ENCODE assay signal across 1 worm cellular context in genomic region chrV:19449544-19449943, ce11.
TF ChIP-seq lines count a peak whose summit lies in the region.

TSS of gene M04C3.5 (plus strand) at chrV:19449733.

TF ChIP-seq in whole organism, L4 larva, 104 proteins besides CTCF, POLR2A, EP300 and RAD21 (continued from another document):
- no peak for TF ChIP-seq nhr-10 (tag; optimal IDR thresholded peaks at IDR 0.05; lab: Kevin White, UChicago)
- TF ChIP-seq Y5F2A.4 (GFP tag; optimal IDR thresholded peaks at IDR 0.05; lab: Kevin White, UChicago), result no peak
- TF ChIP-seq jun-1 (tag; optimal IDR thresholded peaks at IDR 0.05; lab: Kevin White, UChicago), result no peak
- peak; percentile 55 for TF ChIP-seq pqm-1 (tag; optimal IDR thresholded peaks at IDR 0.05; lab: Kevin White, UChicago)
- TF ChIP-seq fos-1 (tag; optimal IDR thresholded peaks at IDR 0.05; lab: Kevin White, UChicago), result no peak
- no peak for TF ChIP-seq lin-15B (tag; optimal IDR thresholded peaks at IDR 0.05; lab: Kevin White, UChicago)
- no peak for TF ChIP-seq madf-9 (GFP tag; conservative IDR thresholded peaks at IDR 0.05; lab: Robert Waterston, UW)
- no peak for TF ChIP-seq unc-130 (GFP tag; optimal IDR thresholded peaks at IDR 0.05; lab: Kevin White, UChicago)
- no peak for TF ChIP-seq pha-4 (GFP tag; IDR thresholded peaks at IDR 0.05; lab: Robert Waterston, UW)
- no peak for TF ChIP-seq pha-4 (tag; optimal IDR thresholded peaks at IDR 0.05; lab: Kevin White, UChicago)
- no peak for TF ChIP-seq F26F4.8 (GFP tag; conservative IDR thresholded peaks at IDR 0.05; lab: Robert Waterston, UW)
- no peak for TF ChIP-seq lim-7 (GFP tag; IDR thresholded peaks at IDR 0.05; lab: Robert Waterston, UW)
- no peak for TF ChIP-seq daf-19 (GFP tag; conservative IDR thresholded peaks at IDR 0.05; lab: Robert Waterston, UW)
- TF ChIP-seq lin-13 (GFP tag; optimal IDR thresholded peaks at IDR 0.05; lab: Kevin White, UChicago), result no peak
- TF ChIP-seq nhr-111 (GFP tag; optimal IDR thresholded peaks at IDR 0.05; lab: Kevin White, UChicago), result no peak
- TF ChIP-seq nhr-48 (tag; optimal IDR thresholded peaks at IDR 0.05; lab: Kevin White, UChicago), result no peak
- TF ChIP-seq Y75B8A.6 (GFP tag; IDR thresholded peaks at IDR 0.05; lab: Robert Waterston, UW), result no peak
- TF ChIP-seq nhr-77 (tag; optimal IDR thresholded peaks at IDR 0.05; lab: Kevin White, UChicago), result no peak
- peak; percentile 61 for TF ChIP-seq dmd-6 (GFP tag; IDR thresholded peaks at IDR 0.05; lab: Robert Waterston, UW)
- no peak for TF ChIP-seq T26A8.4 (GFP tag; IDR thresholded peaks at IDR 0.05; lab: Robert Waterston, UW)
- TF ChIP-seq ceh-82 (tag; optimal IDR thresholded peaks at IDR 0.05; lab: Kevin White, UChicago), result no peak
- peak in 1 of 2 experiments; percentile 67 for TF ChIP-seq unc-62 (GFP tag; optimal IDR thresholded peaks at IDR 0.05 in 1 of 2; lab: Kevin White, UChicago)
- no peak for TF ChIP-seq unc-62 (tag; optimal IDR thresholded peaks at IDR 0.05; lab: Kevin White, UChicago)
- TF ChIP-seq daf-16 (GFP tag; optimal IDR thresholded peaks at IDR 0.05; lab: Kevin White, UChicago), result no peak
- peak; percentile 35 for TF ChIP-seq daf-16 (tag; optimal IDR thresholded peaks at IDR 0.05; lab: Kevin White, UChicago)
- TF ChIP-seq egl-43 (GFP tag; IDR thresholded peaks at IDR 0.05; lab: Robert Waterston, UW), result no peak
- no peak for TF ChIP-seq daf-8 (GFP tag; IDR thresholded peaks at IDR 0.05; lab: Robert Waterston, UW)
- TF ChIP-seq spr-3 (GFP tag; optimal IDR thresholded peaks at IDR 0.05; lab: Kevin White, UChicago), result no peak
- TF ChIP-seq ZK337.2 (GFP tag; IDR thresholded peaks at IDR 0.05; lab: Robert Waterston, UW), result no peak
- TF ChIP-seq dmd-9 (GFP tag; IDR thresholded peaks at IDR 0.05; lab: Robert Waterston, UW), result no peak
- no peak for TF ChIP-seq ceh-28 (tag; optimal IDR thresholded peaks at IDR 0.05; lab: Kevin White, UChicago)
- no peak for TF ChIP-seq attf-4 (tag; optimal IDR thresholded peaks at IDR 0.05; lab: Kevin White, UChicago)
- no peak for TF ChIP-seq F37D6.2 (tag; optimal IDR thresholded peaks at IDR 0.05; lab: Kevin White, UChicago)
- TF ChIP-seq ama-1 (optimal IDR thresholded peaks at IDR 0.05; lab: Kevin White, UChicago), result no peak
- TF ChIP-seq nhr-28 (tag; optimal IDR thresholded peaks at IDR 0.05; lab: Kevin White, UChicago), result peak; percentile 23
